Fruit fly (Drosophila melanogaster): ENCODE results near the gene Cdc23.
"Not testable (repeated sequence)": the region's sequence is repeated elsewhere in the genome, so short reads cannot be mapped to it uniquely, and the experiment has no call there.

Gene Cdc23

DNA sequence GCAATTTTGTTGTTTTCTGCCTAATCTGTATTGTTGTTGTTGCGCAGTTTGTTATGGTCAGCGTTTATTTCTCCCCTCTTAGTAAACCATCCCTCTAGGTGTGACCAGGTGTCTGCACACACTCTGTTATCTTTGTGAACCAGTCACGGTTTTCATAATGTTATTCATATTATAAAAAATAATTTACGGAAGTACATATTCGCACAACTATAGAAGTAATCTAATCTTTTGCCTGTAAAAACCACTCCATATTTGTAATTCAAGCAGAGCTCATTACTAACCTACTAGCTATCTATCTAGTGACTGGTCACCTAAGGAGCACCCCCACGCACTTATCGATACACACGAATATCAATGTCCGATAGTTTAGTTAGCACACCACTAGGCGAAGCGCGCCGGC is at the start of gene Cdc23, which contains the start of gene CG18858:
Cdc23 (plus strand) TSS at position 368 of the 400 bp plus-strand sequence.
CG18858 (minus strand) TSS at position 101 of the 400 bp plus-strand sequence.
- not testable (repeated sequence) for TF ChIP-seq HLH106 (tag; optimal IDR thresholded peaks at IDR 0.05); h (GFP tag; optimal IDR thresholded peaks at IDR 0.05); N (GFP tag; optimal IDR thresholded peaks at IDR 0.05)

DNA sequence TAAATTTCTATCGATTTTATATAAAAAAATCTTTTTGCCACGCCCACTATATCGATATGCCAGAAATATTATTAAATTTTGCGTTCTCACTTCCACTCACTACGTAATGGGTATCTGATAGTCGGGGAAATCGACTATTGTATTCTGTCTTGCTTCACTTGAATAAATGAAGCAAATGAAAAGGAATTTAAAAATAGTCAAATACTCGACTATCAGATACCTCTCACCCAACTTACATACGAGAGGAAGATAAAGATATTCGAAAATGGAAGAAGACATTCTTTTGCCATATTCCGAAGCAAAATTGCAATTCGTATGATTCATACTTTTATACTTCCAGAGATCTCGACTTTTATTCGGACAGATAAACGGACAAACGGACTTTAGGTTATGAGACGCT is 45.3 kb upstream of the Cdc23 start:
- TF ChIP-seq ey (GFP tag; optimal IDR thresholded peaks at IDR 0.05), result no peak
- no peak for TF ChIP-seq fru (GFP tag; optimal IDR thresholded peaks at IDR 0.05)
- TF ChIP-seq br (GFP tag; optimal IDR thresholded peaks at IDR 0.05), result no peak
- no peak for TF ChIP-seq Hr78 (GFP tag; optimal IDR thresholded peaks at IDR 0.05)
- no peak for TF ChIP-seq dsf (GFP tag; optimal IDR thresholded peaks at IDR 0.05; ENCODE audit: borderline replicate concordance)
- TF ChIP-seq Myc (optimal IDR thresholded peaks at IDR 0.05), result no peak
- no peak for TF ChIP-seq sage (GFP tag; optimal IDR thresholded peaks at IDR 0.05)
- TF ChIP-seq CG32264 (GFP tag; optimal IDR thresholded peaks at IDR 0.05), result no peak
- no peak for TF ChIP-seq Dif (GFP tag; optimal IDR thresholded peaks at IDR 0.05; ENCODE audit: partially characterized antibody)

DNA sequence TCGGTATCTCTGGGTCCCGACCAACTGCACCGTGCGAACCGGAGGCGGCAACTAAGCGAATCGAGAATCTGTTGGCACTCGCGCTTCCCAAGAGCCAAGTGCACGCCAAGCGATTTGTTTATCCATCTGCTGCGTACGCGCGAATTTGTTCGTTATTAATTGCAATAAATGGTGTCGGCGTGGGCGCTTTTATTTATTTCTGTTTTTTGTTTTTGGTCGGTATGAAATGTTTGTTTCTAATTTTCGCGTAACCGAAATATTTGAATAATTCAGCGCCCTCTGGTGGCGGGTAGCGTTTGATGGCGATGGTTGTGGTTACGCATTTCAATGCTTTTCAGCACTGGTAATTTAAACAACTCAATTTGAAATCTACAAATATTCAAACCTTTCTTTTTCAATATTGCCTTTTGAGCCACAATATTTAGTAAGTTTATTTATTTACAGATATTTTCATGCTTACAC is 44.4 kb upstream of the Cdc23 start, which contains the start of gene CG10947:
CG10947 (minus strand) TSS at position 51 of the 462 bp plus-strand sequence.
- peak; percentile 22 for TF ChIP-seq OdsH (GFP tag; optimal IDR thresholded peaks at IDR 0.05)
- peak; percentile 49 for TF ChIP-seq Hnf4 (GFP tag; optimal IDR thresholded peaks at IDR 0.05)
- no peak for TF ChIP-seq lola (GFP tag; optimal IDR thresholded peaks at IDR 0.05)
- TF ChIP-seq HLH106 (tag; optimal IDR thresholded peaks at IDR 0.05), result no peak
- peak in 1 of 2 experiments; percentile 49 for TF ChIP-seq foxo (GFP tag; optimal IDR thresholded peaks at IDR 0.05)
- TF ChIP-seq GATAd (GFP tag; optimal IDR thresholded peaks at IDR 0.05), result no peak
- no peak for TF ChIP-seq CG32264 (GFP tag; optimal IDR thresholded peaks at IDR 0.05)
- TF ChIP-seq Mio (GFP tag; optimal IDR thresholded peaks at IDR 0.05), result no peak
- TF ChIP-seq jim (GFP tag; optimal IDR thresholded peaks at IDR 0.05), result no peak
- TF ChIP-seq Hr83 (GFP tag; optimal IDR thresholded peaks at IDR 0.05; ENCODE audit: poor library complexity, severe bottlenecking), result peak; percentile 26
- TF ChIP-seq fru (GFP tag; optimal IDR thresholded peaks at IDR 0.05), result peak; percentile 35
- TF ChIP-seq Hr78 (GFP tag; optimal IDR thresholded peaks at IDR 0.05), result no peak
- no peak for TF ChIP-seq CG9705 (GFP tag; optimal IDR thresholded peaks at IDR 0.05)
- no peak for TF ChIP-seq dmrt93B (GFP tag; optimal IDR thresholded peaks at IDR 0.05)
- TF ChIP-seq Vsx2 (GFP tag; optimal IDR thresholded peaks at IDR 0.05; ENCODE audit: partially characterized antibody), result no peak
- no peak for TF ChIP-seq psq (GFP tag; optimal IDR thresholded peaks at IDR 0.05)
- TF ChIP-seq ey (GFP tag; optimal IDR thresholded peaks at IDR 0.05), result no peak
- no peak for TF ChIP-seq Rel (GFP tag; optimal IDR thresholded peaks at IDR 0.05)
- no peak for TF ChIP-seq Rel (tag; optimal IDR thresholded peaks at IDR 0.05)
- TF ChIP-seq woc (GFP tag; optimal IDR thresholded peaks at IDR 0.05), result no peak
- TF ChIP-seq pan (optimal IDR thresholded peaks at IDR 0.05), result no peak
- no peak for TF ChIP-seq Dfd (GFP tag; optimal IDR thresholded peaks at IDR 0.05)
- TF ChIP-seq usp (GFP tag; optimal IDR thresholded peaks at IDR 0.05), result no peak
- TF ChIP-seq rgr (GFP tag; optimal IDR thresholded peaks at IDR 0.05), result peak; percentile 62
- peak; percentile 9 for TF ChIP-seq Jra (GFP tag; optimal IDR thresholded peaks at IDR 0.05)
- no peak for TF ChIP-seq brk (GFP tag; optimal IDR thresholded peaks at IDR 0.05)
- no peak for TF ChIP-seq N (GFP tag; optimal IDR thresholded peaks at IDR 0.05)
- TF ChIP-seq sage (GFP tag; optimal IDR thresholded peaks at IDR 0.05), result no peak
- peak; percentile 40 for TF ChIP-seq h (GFP tag; optimal IDR thresholded peaks at IDR 0.05)
- no peak for TF ChIP-seq Dif (GFP tag; optimal IDR thresholded peaks at IDR 0.05; ENCODE audit: partially characterized antibody)
- TF ChIP-seq br (GFP tag; optimal IDR thresholded peaks at IDR 0.05), result peak; percentile 27
- TF ChIP-seq Abd-B (GFP tag; optimal IDR thresholded peaks at IDR 0.05), result no peak
- no peak for TF ChIP-seq Sp1 (GFP tag; optimal IDR thresholded peaks at IDR 0.05)
- no peak for TF ChIP-seq CrebA (GFP tag; optimal IDR thresholded peaks at IDR 0.05; ENCODE audit: borderline replicate concordance)
- TF ChIP-seq Myc (optimal IDR thresholded peaks at IDR 0.05), result no peak
- no peak for TF ChIP-seq tai (GFP tag; optimal IDR thresholded peaks at IDR 0.05)
- no peak for TF ChIP-seq dsf (GFP tag; optimal IDR thresholded peaks at IDR 0.05; ENCODE audit: borderline replicate concordance)
- no peak for TF ChIP-seq dl (GFP tag; optimal IDR thresholded peaks at IDR 0.05; ENCODE audit: insufficient read depth in 1 of 2, partially characterized antibody in 2 of 2)
- peak; percentile 65 for TF ChIP-seq sv (GFP tag; optimal IDR thresholded peaks at IDR 0.05)
